Worm (Caenorhabditis elegans) whole organism, L4 larva: Measurements from ENCODE around the gene jkk-1.

Experiments used
- F10B5.3 ChIP-seq: sonication (generic microtip); optimal IDR thresholded peaks from 2 replicates; lab custom pipeline; 2016; ENCODE audit warnings: mild to moderate bottlenecking, missing genetic modification characterization, missing compliant biosample characterization
- F49E8.2 ChIP-seq: sonication (generic microtip); optimal IDR thresholded peaks from 2 replicates; lab custom pipeline; 2016; ENCODE audit warnings: missing compliant biosample characterization, mild to moderate bottlenecking, missing genetic modification characterization, borderline replicate concordance
- T26A8.4 ChIP-seq: fragments of 200-800 bp; sonication (Bioruptor generic); IDR thresholded peaks from 2 replicates; pipeline ENCODE4 v1.3.6; 2022; ENCODE audit warnings: missing genetic modification characterization, missing compliant biosample characterization
- aha-1 ChIP-seq: fragments of 150-350 bp; peaks from one replicate; lab custom pipeline; 2014; ENCODE audit warnings: missing biosample characterization, missing genetic modification characterization
- ama-1 ChIP-seq: fragments of 150-350 bp; optimal IDR thresholded peaks from 2 replicates; lab custom pipeline; 2014; ENCODE audit warnings: inconsistent platforms, mixed read lengths
- arid-1 ChIP-seq: fragments of 200-800 bp; sonication (Bioruptor generic); conservative IDR thresholded peaks from 2 replicates; pipeline ENCODE4 v1.3.6; 2022; ENCODE audit warnings: missing genetic modification reagents, missing genetic modification characterization, missing compliant biosample characterization
- ceh-28 ChIP-seq: fragments of 150-350 bp; optimal IDR thresholded peaks from 2 replicates; lab custom pipeline; 2014; ENCODE audit warnings: missing biosample characterization, missing genetic modification reagents, missing genetic modification characterization
- ceh-44 ChIP-seq: fragments of 200-800 bp; sonication (Bioruptor generic); IDR thresholded peaks from 2 replicates; pipeline ENCODE4 v1.3.6; 2022; ENCODE audit warnings: missing genetic modification reagents, missing genetic modification characterization, missing compliant biosample characterization
- ceh-82 ChIP-seq: sonication (generic microtip); optimal IDR thresholded peaks from 2 replicates; lab custom pipeline; 2017; ENCODE audit warnings: missing biosample characterization, missing genetic modification characterization
- ctbp-1 ChIP-seq: fragments of 200-800 bp; sonication (Bioruptor generic); IDR thresholded peaks from 2 replicates; pipeline ENCODE4 v1.3.6; 2022; ENCODE audit warnings: missing genetic modification reagents, missing genetic modification characterization, missing compliant biosample characterization
- daf-12 ChIP-seq: fragments of 150-350 bp; optimal IDR thresholded peaks from 2 replicates; lab custom pipeline; 2014; ENCODE audit warnings: missing biosample characterization, missing genetic modification reagents, missing genetic modification characterization
- daf-19 ChIP-seq: fragments of 200-800 bp; sonication (Bioruptor generic); conservative IDR thresholded peaks from 2 replicates; pipeline ENCODE4 v1.3.6; 2022; ENCODE audit warnings: missing genetic modification characterization, missing compliant biosample characterization
- dpl-1 ChIP-seq: fragments of 150-350 bp; optimal IDR thresholded peaks from 2 replicates; lab custom pipeline; 2014; ENCODE audit warnings: missing biosample characterization, missing genetic modification reagents, missing genetic modification characterization
- duxl-1 ChIP-seq: sonication (generic microtip); optimal IDR thresholded peaks from 2 replicates; lab custom pipeline; 2016; ENCODE audit warnings: mild to moderate bottlenecking, missing genetic modification characterization, moderate library complexity, missing compliant biosample characterization; ENCODE audit not compliant: poor library complexity
- egl-43 ChIP-seq: fragments of 200-800 bp; sonication (Bioruptor generic); IDR thresholded peaks from 2 replicates; pipeline ENCODE4 v1.3.6; 2022; ENCODE audit warnings: missing genetic modification reagents, missing genetic modification characterization, missing compliant biosample characterization
- fos-1 ChIP-seq: fragments of 150-350 bp; optimal IDR thresholded peaks from 2 replicates; lab custom pipeline; 2014; ENCODE audit warnings: missing biosample characterization, missing genetic modification characterization
- gei-8 ChIP-seq: fragments of 200-800 bp; sonication (Bioruptor generic); optimal IDR thresholded peaks from 2 replicates; lab custom pipeline; 2018; ENCODE audit warnings: mild to moderate bottlenecking, missing genetic modification characterization, missing compliant biosample characterization
- hif-1 ChIP-seq, 2 experiments: sonication (generic microtip); optimal IDR thresholded peaks; 2 replicates each; lab custom pipeline; 2016 to 2017; ENCODE audit warnings: missing compliant biosample characterization in 2 of 2, missing genetic modification characterization in 2 of 2, missing genetic modification reagents in 2 of 2, missing genotype in 2 of 2, mild to moderate bottlenecking in 1 of 2
- hlh-11 ChIP-seq: fragments of 200-800 bp; sonication (Bioruptor generic); optimal IDR thresholded peaks from 2 replicates; lab custom pipeline; 2018; ENCODE audit warnings: mild to moderate bottlenecking, missing genetic modification characterization, missing compliant biosample characterization
- lin-38 ChIP-seq: fragments of 200-800 bp; sonication (Bioruptor generic); IDR thresholded peaks from 2 replicates; pipeline ENCODE4 v1.3.6; 2022; ENCODE audit warnings: missing genetic modification reagents, missing genetic modification characterization, missing compliant biosample characterization
- lin-39 ChIP-seq: fragments of 150-350 bp; optimal IDR thresholded peaks from 2 replicates; lab custom pipeline; 2014; ENCODE audit warnings: missing biosample characterization, missing genetic modification reagents, missing genetic modification characterization
- lir-3 ChIP-seq: sonication (generic microtip); optimal IDR thresholded peaks from 2 replicates; lab custom pipeline; 2016; ENCODE audit warnings: mild to moderate bottlenecking, missing genetic modification characterization, missing compliant biosample characterization
- mes-2 ChIP-seq: sonication (generic microtip); optimal IDR thresholded peaks from 2 replicates; lab custom pipeline; 2016; ENCODE audit warnings: missing genotype, mild to moderate bottlenecking, missing genetic modification characterization, missing compliant biosample characterization; ENCODE audit not compliant: poor library complexity, severe bottlenecking
- nhr-10 ChIP-seq: fragments of 150-350 bp; optimal IDR thresholded peaks from 2 replicates; lab custom pipeline; 2014; ENCODE audit warnings: missing biosample characterization, missing genetic modification characterization
- nhr-102 ChIP-seq: sonication (generic microtip); optimal IDR thresholded peaks from 2 replicates; lab custom pipeline; 2016; ENCODE audit warnings: mild to moderate bottlenecking, missing genetic modification characterization, moderate library complexity, missing compliant biosample characterization
- nhr-11 ChIP-seq: fragments of 150-350 bp; optimal IDR thresholded peaks from 2 replicates; lab custom pipeline; 2014; ENCODE audit warnings: missing biosample characterization, missing genetic modification characterization
- nhr-111 ChIP-seq: fragments of 200-800 bp; sonication (Bioruptor generic); optimal IDR thresholded peaks from 2 replicates; lab custom pipeline; 2018; ENCODE audit warnings: mild to moderate bottlenecking, missing genetic modification characterization, missing compliant biosample characterization
- nhr-28 ChIP-seq: fragments of 150-350 bp; optimal IDR thresholded peaks from 2 replicates; lab custom pipeline; 2014; ENCODE audit warnings: missing biosample characterization, missing genetic modification characterization
- nhr-41 ChIP-seq: fragments of 200-800 bp; sonication (Bioruptor generic); IDR thresholded peaks from 2 replicates; pipeline ENCODE4 v1.3.6; 2022; ENCODE audit warnings: missing genetic modification reagents, missing genetic modification characterization, missing compliant biosample characterization
- nhr-76 ChIP-seq: fragments of 150-350 bp; optimal IDR thresholded peaks from 2 replicates; lab custom pipeline; 2014; ENCODE audit warnings: missing biosample characterization, missing genetic modification characterization
- nhr-77 ChIP-seq: fragments of 150-350 bp; optimal IDR thresholded peaks from 2 replicates; lab custom pipeline; 2014; ENCODE audit warnings: missing biosample characterization, missing genetic modification characterization
- pha-4 ChIP-seq, 2 experiments: fragments of 150-350 bp in 1 of 2; fragments of 200-800 bp in 1 of 2; sonication (Bioruptor generic) in 1 of 2; IDR thresholded peaks in 1 of 2; optimal IDR thresholded peaks in 1 of 2; 2 replicates each; pipeline versions ENCODE4 v1.3.6 to Lab custom; 2014 to 2022; ENCODE audit warnings: missing genetic modification characterization in 2 of 2, missing genetic modification reagents in 2 of 2, missing biosample characterization in 1 of 2, missing compliant biosample characterization in 1 of 2
- php-3 ChIP-seq: fragments of 200-800 bp; sonication (Bioruptor generic); IDR thresholded peaks from 2 replicates; pipeline ENCODE4 v1.3.6; 2022; ENCODE audit warnings: missing genetic modification reagents, missing genetic modification characterization, missing compliant biosample characterization
- pqm-1 ChIP-seq: sonication (generic microtip); optimal IDR thresholded peaks from 2 replicates; lab custom pipeline; 2017; ENCODE audit warnings: missing biosample characterization, missing genetic modification characterization
- sdz-12 ChIP-seq: fragments of 200-800 bp; sonication (Bioruptor generic); optimal IDR thresholded peaks from 2 replicates; lab custom pipeline; 2018; ENCODE audit warnings: mild to moderate bottlenecking, missing genetic modification characterization, missing compliant biosample characterization
- skn-1 ChIP-seq: fragments of 150-350 bp; optimal IDR thresholded peaks from 2 replicates; lab custom pipeline; 2014; ENCODE audit warnings: missing biosample characterization, missing genetic modification characterization
- snpc-1.2 ChIP-seq: fragments of 200-800 bp; sonication (Bioruptor generic); IDR thresholded peaks from 2 replicates; pipeline ENCODE4 v1.3.6; 2022; ENCODE audit warnings: missing genetic modification reagents, missing genetic modification characterization, missing compliant biosample characterization
- tra-1 ChIP-seq: fragments of 200-800 bp; sonication (Bioruptor generic); IDR thresholded peaks from 2 replicates; pipeline ENCODE4 v1.3.6; 2022; ENCODE audit warnings: missing genetic modification reagents, missing genetic modification characterization, missing compliant biosample characterization
- unc-130 ChIP-seq: sonication (generic microtip); optimal IDR thresholded peaks from 2 replicates; lab custom pipeline; 2016; ENCODE audit warnings: missing genetic modification reagents, missing genetic modification characterization, missing compliant biosample characterization
- unc-62 ChIP-seq, 3 experiments: fragments of 150-350 bp in 1 of 3; sonication (generic microtip); optimal IDR thresholded peaks in 2 of 3; peaks in 1 of 3; 1 replicate in 1 of 3; 2 replicates in 2 of 3; lab custom pipeline; 2014 to 2017; ENCODE audit warnings: missing biosample characterization in 3 of 3, missing genetic modification characterization in 3 of 3, missing genetic modification reagents in 3 of 3, missing genotype in 1 of 3
- vab-7 ChIP-seq: fragments of 200-800 bp; sonication (Bioruptor generic); IDR thresholded peaks from 2 replicates; pipeline ENCODE4 v1.3.6; 2022; ENCODE audit warnings: missing genetic modification reagents, missing genetic modification characterization, missing compliant biosample characterization
- zag-1 ChIP-seq: fragments of 150-350 bp; optimal IDR thresholded peaks from 2 replicates; lab custom pipeline; 2014; ENCODE audit warnings: missing biosample characterization, missing genetic modification characterization
- zfp-3 ChIP-seq: fragments of 200-800 bp; sonication (Bioruptor generic); conservative IDR thresholded peaks from 2 replicates; pipeline ENCODE4 v1.3.6; 2022; ENCODE audit warnings: missing genetic modification reagents, missing genetic modification characterization, missing compliant biosample characterization
- ztf-11 ChIP-seq: fragments of 150-350 bp; optimal IDR thresholded peaks from 2 replicates; lab custom pipeline; 2014; ENCODE audit warnings: missing biosample characterization, missing genetic modification characterization

Gene jkk-1

DNA sequence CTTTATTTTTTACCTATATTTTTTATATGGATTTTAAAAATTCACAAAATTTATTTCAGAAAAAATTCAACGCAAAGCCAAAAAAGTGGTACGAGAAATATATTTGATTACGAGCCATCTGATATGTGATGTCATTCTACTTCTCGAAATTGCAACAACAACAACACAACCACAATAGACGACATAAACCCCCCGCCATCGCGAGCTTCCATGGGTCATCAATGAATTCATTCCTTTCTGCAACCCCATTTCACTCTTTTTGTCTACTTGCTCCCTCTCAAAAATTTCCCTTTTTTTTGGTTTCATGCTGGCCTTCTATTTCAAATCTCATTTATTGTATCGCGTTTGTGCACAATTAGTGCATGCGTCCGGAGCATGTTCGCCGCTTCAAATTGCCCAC lies 20.4 kb upstream of the jkk-1 start:
- no peak for TF ChIP-seq pha-4 (GFP tag; IDR thresholded peaks at IDR 0.05; lab: Robert Waterston, UW)
- no peak for TF ChIP-seq pha-4 (tag; optimal IDR thresholded peaks at IDR 0.05; lab: Kevin White, UChicago)
- TF ChIP-seq aha-1 (tag; lab: Kevin White, UChicago), result peak; percentile 93
- TF ChIP-seq T26A8.4 (GFP tag; lab: Robert Waterston, UW), result no peak

- TF ChIP-seq egl-43 (GFP tag; lab: Robert Waterston, UW) (no peak), duxl-1 (tag; lab: Kevin White, UChicago) (peak; percentile 47), gei-8 (GFP tag; lab: Kevin White, UChicago) (no peak), ctbp-1 (no peak), nhr-76 (tag; lab: Kevin White, UChicago) (no peak), F49E8.2 (no peak), nhr-28 (tag; lab: Kevin White, UChicago) (peak; percentile 7), tra-1 (GFP tag; lab: Robert Waterston, UW) (no peak), daf-12 (tag; lab: Kevin White, UChicago) (no peak), ceh-28 (no peak), T26A8.4 (GFP tag; lab: Robert Waterston, UW) (no peak), unc-62 (GFP tag; optimal IDR thresholded peaks at IDR 0.05 in 1 of 2; lab: Kevin White, UChicago) (peak in 1 of 2 experiments; percentile 5), unc-62 (tag; optimal IDR thresholded peaks at IDR 0.05; lab: Kevin White, UChicago) (no peak), lir-3 (no peak), F10B5.3 (tag; lab: Kevin White, UChicago) (no peak), ama-1 (no peak), nhr-111 (no peak), hlh-11 (tag; lab: Kevin White, UChicago) (peak; percentile 13), lin-39 (tag; lab: Kevin White, UChicago) (no peak), pqm-1 (tag; lab: Kevin White, UChicago) (no peak), vab-7 (no peak), arid-1 (GFP tag; lab: Robert Waterston, UW) (no peak), hif-1 (tag; optimal IDR thresholded peaks at IDR 0.05; lab: Kevin White, UChicago) (no peak), aha-1 (tag; lab: Kevin White, UChicago) (peak; percentile 94), daf-19 (no peak)
Observed at ce11 chrX:5348529-5349148, 19.6 kb upstream of the jkk-1 start, which contains the start of gene syx-3. syx-3 (plus strand) TSS chrX:5349098.

DNA sequence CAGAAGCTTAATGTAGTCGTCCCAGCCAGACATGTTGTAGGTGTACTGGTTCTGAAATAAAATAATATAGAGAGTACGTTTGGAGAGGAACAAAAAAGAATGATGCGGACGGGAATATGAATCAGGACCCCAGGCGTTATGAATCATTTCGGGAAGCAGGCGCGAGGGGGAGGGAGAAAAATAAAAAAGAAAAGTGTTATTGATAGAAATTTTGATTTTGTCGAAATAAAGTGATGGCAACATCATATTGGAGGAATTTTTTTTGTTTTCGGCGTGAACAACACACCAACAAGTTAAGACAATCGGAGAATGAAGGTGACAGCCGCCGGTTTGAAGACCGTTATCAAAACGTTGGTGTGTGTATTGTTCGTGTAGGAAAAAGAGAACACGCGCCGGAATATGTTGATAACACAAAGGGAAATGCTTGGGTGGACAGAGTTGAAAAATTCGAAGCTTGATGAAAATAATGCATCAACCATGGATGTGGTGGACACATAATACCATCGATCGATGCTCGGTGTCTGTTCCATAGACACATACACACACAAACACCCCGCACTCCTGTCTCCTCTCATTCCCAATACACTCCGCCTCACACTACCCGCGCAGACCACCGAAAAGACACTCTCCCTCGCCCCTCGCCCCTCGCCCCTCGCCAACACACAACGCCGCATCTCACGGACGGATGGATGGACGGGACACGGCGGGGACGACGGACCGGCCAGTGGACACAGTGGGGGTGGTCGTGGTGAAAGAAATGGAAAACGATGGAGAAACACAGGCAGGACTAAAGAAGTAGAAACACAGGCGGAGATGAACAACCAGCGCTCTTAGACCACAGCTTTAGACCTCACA lies 14.0 kb upstream of the jkk-1 start, which contains the start of gene pfn-2:
Gene pfn-2 (minus strand): TSS at position 51 of the 855 bp plus-strand sequence.
- TF ChIP-seq snpc-1.2 (GFP tag; lab: Robert Waterston, UW) (no peak), ceh-82 (no peak), nhr-10 (tag; lab: Kevin White, UChicago) (no peak), lin-39 (tag; lab: Kevin White, UChicago) (no peak), T26A8.4 (GFP tag; lab: Robert Waterston, UW) (no peak), ama-1 (no peak), ceh-44 (GFP tag; lab: Robert Waterston, UW) (no peak), nhr-41 (GFP tag; lab: Robert Waterston, UW) (no peak), zag-1 (tag; lab: Kevin White, UChicago) (no peak), vab-7 (no peak), zfp-3 (GFP tag; lab: Robert Waterston, UW) (no peak), dpl-1 (no peak), daf-19 (no peak), ztf-11 (tag; lab: Kevin White, UChicago) (no peak), nhr-102 (tag; lab: Kevin White, UChicago) (no peak), lin-38 (no peak; the same call in 1 of the 2 replicates), ctbp-1 (0 out of 2 replicates have a peak, but pooled peaks have one; percentile 13), nhr-77 (no peak), unc-62 (GFP tag; optimal IDR thresholded peaks at IDR 0.05 in 1 of 2; lab: Kevin White, UChicago) (peak in 1 of 2 experiments; percentile 66), unc-62 (tag; optimal IDR thresholded peaks at IDR 0.05; lab: Kevin White, UChicago) (no peak), mes-2 (tag; lab: Kevin White, UChicago) (peak; percentile 31), ceh-28 (no peak), php-3 (no peak), nhr-11 (tag; lab: Kevin White, UChicago) (no peak), skn-1 (tag; lab: Kevin White, UChicago) (no peak), sdz-12 (GFP tag; lab: Kevin White, UChicago) (no peak), fos-1 (tag; lab: Kevin White, UChicago) (no peak), unc-130 (GFP tag; lab: Kevin White, UChicago) (no peak)
